Worm (Caenorhabditis elegans) whole organism, early embryonic: ENCODE measurements around the gene srd-43.
A peak's percentile ranks its signal among the peaks of the same experiment; 100 is the strongest.

ENCODE experiments used
- B0310.2 ChIP-seq: sonication (generic microtip); optimal IDR thresholded peaks from 2 replicates; lab custom pipeline; 2016; ENCODE audit warnings: mild to moderate bottlenecking, missing genetic modification characterization, missing compliant biosample characterization
- F13C5.2 ChIP-seq: sonication (generic microtip); optimal IDR thresholded peaks from 2 replicates; lab custom pipeline; 2017; ENCODE audit warnings: mild to moderate bottlenecking, missing genetic modification characterization, inconsistent platforms, missing compliant biosample characterization
- aly-1 ChIP-seq: sonication (generic microtip); optimal IDR thresholded peaks from 2 replicates; lab custom pipeline; 2016; ENCODE audit warnings: missing genetic modification characterization, missing compliant biosample characterization
- ama-1 ChIP-seq: fragments of 150-350 bp; optimal IDR thresholded peaks from 2 replicates; lab custom pipeline; 2014
- ceh-13 ChIP-seq: fragments of 200-800 bp; sonication (Bioruptor generic); optimal IDR thresholded peaks from 2 replicates; lab custom pipeline; 2018; ENCODE audit warnings: mild to moderate bottlenecking, missing genetic modification characterization, missing compliant biosample characterization
- ceh-36 ChIP-seq: sonication (generic microtip); optimal IDR thresholded peaks from 2 replicates; lab custom pipeline; 2016; ENCODE audit warnings: missing genetic modification characterization, inconsistent platforms, missing compliant biosample characterization
- ets-7 ChIP-seq: sonication (generic microtip); optimal IDR thresholded peaks from 2 replicates; lab custom pipeline; 2016; ENCODE audit warnings: missing genotype, missing genetic modification characterization, missing compliant biosample characterization
- flt-1 ChIP-seq: fragments of 200-800 bp; sonication (Bioruptor generic); IDR thresholded peaks from 2 replicates; pipeline ENCODE4 v1.3.6; 2022; ENCODE audit warnings: missing genetic modification characterization, missing compliant biosample characterization
- hmbx-1 ChIP-seq: sonication (generic microtip); optimal IDR thresholded peaks from 2 replicates; lab custom pipeline; 2016; ENCODE audit warnings: mild to moderate bottlenecking, missing genetic modification characterization, missing compliant biosample characterization
- hmg-4 ChIP-seq: fragments of 200-800 bp; sonication (Bioruptor generic); optimal IDR thresholded peaks from 2 replicates; lab custom pipeline; 2018; ENCODE audit warnings: mild to moderate bottlenecking, missing genetic modification characterization, missing compliant biosample characterization
- hnd-1 ChIP-seq: sonication (generic microtip); optimal IDR thresholded peaks from 2 replicates; lab custom pipeline; 2016; ENCODE audit warnings: missing genetic modification characterization, missing compliant biosample characterization
- pes-1 ChIP-seq: fragments of 200-800 bp; sonication (Bioruptor generic); IDR thresholded peaks from 2 replicates; pipeline ENCODE4 v1.3.6; 2022; ENCODE audit warnings: missing genetic modification reagents, missing genetic modification characterization, missing compliant biosample characterization
- scrt-1 ChIP-seq: fragments of 200-800 bp; sonication (Bioruptor generic); IDR thresholded peaks from 2 replicates; pipeline ENCODE4 v1.3.6; 2022; ENCODE audit warnings: missing genetic modification characterization, missing compliant biosample characterization
- sea-1 ChIP-seq: fragments of 200-800 bp; sonication (Bioruptor generic); conservative IDR thresholded peaks from 2 replicates; pipeline ENCODE4 v1.3.6; 2022; ENCODE audit warnings: missing genetic modification characterization, missing compliant biosample characterization
- tbx-11 ChIP-seq: fragments of 200-800 bp; sonication (Bioruptor generic); IDR thresholded peaks from 2 replicates; pipeline ENCODE4 v1.3.6; 2022; ENCODE audit warnings: missing genetic modification characterization, missing compliant biosample characterization
- tbx-37 ChIP-seq: fragments of 200-800 bp; sonication (Bioruptor generic); conservative IDR thresholded peaks from 2 replicates; pipeline ENCODE4 v1.3.6; 2022; ENCODE audit warnings: missing genetic modification reagents, missing genetic modification characterization, missing compliant biosample characterization
- tra-4 ChIP-seq: sonication (generic microtip); optimal IDR thresholded peaks from 2 replicates; lab custom pipeline; 2017; ENCODE audit warnings: missing genetic modification characterization, missing compliant biosample characterization

The srd-43 gene

ce11 chrX:13274102-13274501 lies 31.5 kb downstream of the srd-43 start, which contains the start of gene cyp-14A3:
Gene cyp-14A3 (minus strand): TSS chrX:13274202.
- TF ChIP-seq hmbx-1 (tag; lab: Kevin White, UChicago) (no peak), ceh-36 (tag; lab: Kevin White, UChicago) (no peak), hnd-1 (tag; lab: Kevin White, UChicago) (no peak)

- TF ChIP-seq ceh-36 (tag; lab: Kevin White, UChicago): no peak
- TF ChIP-seq ets-7: no peak
- TF ChIP-seq F13C5.2 (tag; lab: Kevin White, UChicago): no peak
- no peak for TF ChIP-seq hmg-4 (GFP tag; lab: Kevin White, UChicago)
- no peak for TF ChIP-seq hnd-1 (tag; lab: Kevin White, UChicago)
- TF ChIP-seq tra-4 (tag; lab: Kevin White, UChicago): no peak
- TF ChIP-seq tbx-37: no peak
Measured at ce11 chrX:13269586-13269985, 36.1 kb downstream of the srd-43 start, which contains the start of gene cyp-14A2. Gene cyp-14A2 (minus strand): TSS chrX:13269686.

ce11 chrX:13267230-13267629 lies 38.4 kb downstream of the srd-43 start, which contains the start of gene cyp-14A1:
Gene cyp-14A1 (minus strand): TSS chrX:13267355.
- TF ChIP-seq scrt-1 (GFP tag; lab: Robert Waterston, UW) (no peak), sea-1 (no peak), hmg-4 (GFP tag; lab: Kevin White, UChicago) (no peak), ama-1 (lab: Kevin White, UChicago) (no peak), tra-4 (tag; lab: Kevin White, UChicago) (no peak)

ce11 chrX:13264550-13264949 lies 41.1 kb downstream of the srd-43 start:
- peak; percentile 88 for TF ChIP-seq tbx-37
- TF ChIP-seq ceh-36 (tag; lab: Kevin White, UChicago): peak; percentile 47
- peak; percentile 65 for TF ChIP-seq ceh-13
- peak; percentile 65 for TF ChIP-seq aly-1 (tag; lab: Kevin White, UChicago)
- no peak for TF ChIP-seq ama-1 (lab: Kevin White, UChicago)
- TF ChIP-seq F13C5.2 (tag; lab: Kevin White, UChicago): peak; percentile 83
- TF ChIP-seq flt-1 (GFP tag; lab: Robert Waterston, UW): peak; percentile 84
- peak; percentile 57 for TF ChIP-seq hnd-1 (tag; lab: Kevin White, UChicago)
- peak; percentile 53 for TF ChIP-seq ets-7
- TF ChIP-seq scrt-1 (GFP tag; lab: Robert Waterston, UW): peak; percentile 88
- peak; percentile 22 for TF ChIP-seq tra-4 (tag; lab: Kevin White, UChicago)
- TF ChIP-seq hmg-4 (GFP tag; lab: Kevin White, UChicago): peak; percentile 82
- TF ChIP-seq sea-1: peak; percentile 59
- TF ChIP-seq pes-1 (GFP tag; lab: Robert Waterston, UW): no peak; the same call in 1 of the 2 replicates
- TF ChIP-seq hmbx-1 (tag; lab: Kevin White, UChicago): peak; percentile 46
- TF ChIP-seq B0310.2 (tag; lab: Kevin White, UChicago): peak; percentile 64
- TF ChIP-seq tbx-11 (GFP tag; lab: Robert Waterston, UW): peak; percentile 85

- TF ChIP-seq scrt-1 (GFP tag; lab: Robert Waterston, UW): no peak
- TF ChIP-seq hmg-4 (GFP tag; lab: Kevin White, UChicago): no peak
- TF ChIP-seq F13C5.2 (tag; lab: Kevin White, UChicago): no peak
- TF ChIP-seq ceh-13: no peak
Measured at ce11 chrX:13262195-13262594, 43.4 kb downstream of the srd-43 start, which contains the start of gene K09A11.1. Gene K09A11.1 (plus strand): TSS chrX:13262495.

ce11 chrX:13261037-13261592 lies 44.5 kb downstream of the srd-43 start:
- 0 out of 2 replicates have a peak, but pooled peaks have one; percentile 8 for TF ChIP-seq pes-1 (GFP tag; lab: Robert Waterston, UW)

- TF ChIP-seq ets-7 (no peak), hnd-1 (tag; lab: Kevin White, UChicago) (no peak), B0310.2 (tag; lab: Kevin White, UChicago) (no peak), hmg-4 (GFP tag; lab: Kevin White, UChicago) (no peak), ceh-36 (tag; lab: Kevin White, UChicago) (no peak), ama-1 (lab: Kevin White, UChicago) (no peak), tbx-37 (no peak), flt-1 (GFP tag; lab: Robert Waterston, UW) (no peak), tbx-11 (GFP tag; lab: Robert Waterston, UW) (no peak), ceh-13 (no peak), F13C5.2 (tag; lab: Kevin White, UChicago) (no peak), pes-1 (GFP tag; lab: Robert Waterston, UW) (no peak), aly-1 (tag; lab: Kevin White, UChicago) (no peak), scrt-1 (GFP tag; lab: Robert Waterston, UW) (no peak), tra-4 (tag; lab: Kevin White, UChicago) (no peak)
Measured at ce11 chrX:13257577-13257976, 48.1 kb downstream of the srd-43 start, which contains the start of gene K08H2.10. Gene K08H2.10 (plus strand): TSS chrX:13257806.
